Worm (Caenorhabditis elegans) whole organism, young adult: ENCODE data around the gene gur-5.
A peak's percentile ranks its signal among the peaks of the same experiment; 100 is the strongest.

Experiments used
- B0019.2 ChIP-seq: fragments of 200-800 bp; sonication (Bioruptor generic); conservative IDR thresholded peaks from 2 replicates; pipeline ENCODE4 v1.3.6; 2022; ENCODE audit warnings: missing genetic modification reagents, missing genetic modification characterization, missing compliant biosample characterization
- B0336.3 ChIP-seq: fragments of 200-800 bp; sonication (Bioruptor generic); IDR thresholded peaks from 2 replicates; pipeline ENCODE4 v1.3.6; 2022; ENCODE audit warnings: missing genetic modification characterization, missing compliant biosample characterization
- F37B4.10 ChIP-seq: fragments of 200-800 bp; sonication (Bioruptor generic); IDR thresholded peaks from 2 replicates; pipeline ENCODE4 v1.3.6; 2022; ENCODE audit warnings: missing genetic modification characterization, missing compliant biosample characterization
- F55B11.4 ChIP-seq: sonication (generic microtip); optimal IDR thresholded peaks from 2 replicates; lab custom pipeline; 2016; ENCODE audit warnings: missing compliant biosample characterization, missing genetic modification characterization, borderline replicate concordance; ENCODE audit not compliant: insufficient read depth
- F57C9.4 ChIP-seq: sonication (generic microtip); optimal IDR thresholded peaks from 2 replicates; lab custom pipeline; 2017; ENCODE audit warnings: mild to moderate bottlenecking, missing genetic modification characterization, missing compliant biosample characterization
- K11D2.4 ChIP-seq: fragments of 200-800 bp; sonication (Bioruptor generic); IDR thresholded peaks from 2 replicates; pipeline ENCODE4 v1.3.6; 2022; ENCODE audit warnings: missing genetic modification reagents, missing genetic modification characterization, missing compliant biosample characterization
- ZK185.1 ChIP-seq: sonication (generic microtip); optimal IDR thresholded peaks from 2 replicates; lab custom pipeline; 2016; ENCODE audit warnings: mild to moderate bottlenecking, missing genetic modification characterization, missing compliant biosample characterization; ENCODE audit not compliant: poor library complexity, severe bottlenecking
- akir-1 ChIP-seq: fragments of 200-800 bp; sonication (Bioruptor generic); optimal IDR thresholded peaks from 2 replicates; lab custom pipeline; 2018; ENCODE audit warnings: mild to moderate bottlenecking, missing genetic modification characterization, moderate library complexity, missing compliant biosample characterization
- atf-7 ChIP-seq: sonication (generic microtip); optimal IDR thresholded peaks from 2 replicates; lab custom pipeline; 2017; ENCODE audit warnings: mild to moderate bottlenecking, missing genetic modification characterization, missing compliant biosample characterization
- athp-1 ChIP-seq: sonication (generic microtip); optimal IDR thresholded peaks from 2 replicates; lab custom pipeline; 2017; ENCODE audit warnings: mild to moderate bottlenecking, missing genetic modification characterization, missing compliant biosample characterization
- attf-3 ChIP-seq: fragments of 200-800 bp; sonication (Bioruptor generic); conservative IDR thresholded peaks from 2 replicates; pipeline ENCODE4 v1.3.6; 2022; ENCODE audit warnings: missing genetic modification reagents, missing genetic modification characterization, missing compliant biosample characterization
- attf-5 ChIP-seq: fragments of 200-800 bp; sonication (Bioruptor generic); optimal IDR thresholded peaks from 2 replicates; lab custom pipeline; 2018; ENCODE audit warnings: mild to moderate bottlenecking, missing genetic modification characterization, missing compliant biosample characterization
- ceh-27 ChIP-seq: fragments of 200-800 bp; sonication (Bioruptor generic); optimal IDR thresholded peaks from 2 replicates; lab custom pipeline; 2018; ENCODE audit warnings: mild to moderate bottlenecking, missing genetic modification characterization, moderate library complexity, missing compliant biosample characterization
- ceh-91 ChIP-seq: fragments of 200-800 bp; sonication (Bioruptor generic); IDR thresholded peaks from 2 replicates; pipeline ENCODE4 v1.3.6; 2022; ENCODE audit warnings: missing genetic modification reagents, missing genetic modification characterization, missing compliant biosample characterization
- chd-7 ChIP-seq: sonication (generic microtip); optimal IDR thresholded peaks from 2 replicates; lab custom pipeline; 2016; ENCODE audit warnings: mild to moderate bottlenecking, missing genetic modification characterization, moderate library complexity, missing compliant biosample characterization
- dox-1 ChIP-seq: fragments of 200-800 bp; sonication (Bioruptor generic); IDR thresholded peaks from 2 replicates; pipeline ENCODE4 v1.3.6; 2022; ENCODE audit warnings: missing genetic modification reagents, missing genetic modification characterization, missing compliant biosample characterization
- dpl-1 ChIP-seq: fragments of 150-350 bp; optimal IDR thresholded peaks from 2 replicates; lab custom pipeline; 2014; ENCODE audit warnings: missing biosample characterization, missing genetic modification reagents, missing genetic modification characterization
- egl-18 ChIP-seq: fragments of 200-800 bp; sonication (Bioruptor generic); IDR thresholded peaks from 2 replicates; pipeline ENCODE4 v1.3.6; 2022; ENCODE audit warnings: missing genetic modification reagents, missing genetic modification characterization, missing compliant biosample characterization
- egrh-3 ChIP-seq: fragments of 200-800 bp; sonication (Bioruptor generic); IDR thresholded peaks from 2 replicates; pipeline ENCODE4 v1.3.6; 2022; ENCODE audit warnings: missing genetic modification reagents, missing genetic modification characterization, missing compliant biosample characterization
- ekl-4 ChIP-seq: fragments of 200-800 bp; sonication (Bioruptor generic); IDR thresholded peaks from 2 replicates; pipeline ENCODE4 v1.3.6; 2022; ENCODE audit warnings: missing genetic modification reagents, missing genetic modification characterization, missing compliant biosample characterization
- fkh-3 ChIP-seq: sonication (generic microtip); optimal IDR thresholded peaks from 2 replicates; lab custom pipeline; 2016; ENCODE audit warnings: mild to moderate bottlenecking, missing genetic modification characterization, missing compliant biosample characterization
- gei-17 ChIP-seq: fragments of 200-800 bp; sonication (Bioruptor generic); optimal IDR thresholded peaks from 2 replicates; lab custom pipeline; 2018; ENCODE audit warnings: mild to moderate bottlenecking, missing genetic modification characterization, missing compliant biosample characterization
- hmg-1.2 ChIP-seq: fragments of 200-800 bp; sonication (Bioruptor generic); IDR thresholded peaks from 2 replicates; pipeline ENCODE4 v1.3.6; 2022; ENCODE audit warnings: missing genetic modification reagents, missing genetic modification characterization, missing compliant biosample characterization
- lag-1 ChIP-seq: fragments of 200-800 bp; sonication (Bioruptor generic); IDR thresholded peaks from 2 replicates; pipeline ENCODE4 v1.3.6; 2022; ENCODE audit warnings: missing genetic modification reagents, missing genetic modification characterization, missing compliant biosample characterization
- let-607 ChIP-seq, 2 experiments: fragments of 200-800 bp in 1 of 2; sonication (Bioruptor generic) in 1 of 2; sonication (generic microtip) in 1 of 2; optimal IDR thresholded peaks; 2 replicates each; lab custom pipeline; 2016 to 2018; ENCODE audit warnings: mild to moderate bottlenecking in 2 of 2, missing compliant biosample characterization in 2 of 2, missing genetic modification characterization in 2 of 2, moderate library complexity in 2 of 2, missing genotype in 1 of 2
- lin-40 ChIP-seq: sonication (generic microtip); optimal IDR thresholded peaks from 2 replicates; lab custom pipeline; 2016; ENCODE audit warnings: missing genetic modification characterization, mild to moderate bottlenecking, missing compliant biosample characterization, missing genotype, missing genetic modification reagents
- lin-54 ChIP-seq: fragments of 200-800 bp; sonication (Bioruptor generic); optimal IDR thresholded peaks from 2 replicates; lab custom pipeline; 2018; ENCODE audit warnings: mild to moderate bottlenecking, missing genetic modification characterization, missing compliant biosample characterization
- mcd-1 ChIP-seq: fragments of 200-800 bp; sonication (Bioruptor generic); IDR thresholded peaks from 2 replicates; pipeline ENCODE4 v1.3.6; 2022; ENCODE audit warnings: missing genetic modification reagents, missing genetic modification characterization, missing compliant biosample characterization
- mes-4 ChIP-seq: sonication (generic microtip); optimal IDR thresholded peaks from 2 replicates; lab custom pipeline; 2016; ENCODE audit warnings: missing genotype, missing genetic modification characterization, missing compliant biosample characterization
- nfya-1 ChIP-seq: sonication (generic microtip); optimal IDR thresholded peaks from 2 replicates; lab custom pipeline; 2017; ENCODE audit warnings: antibody characterized with exemption, missing compliant biosample characterization, missing genetic modification characterization, borderline replicate concordance; ENCODE audit not compliant: insufficient read depth
- nhr-80 ChIP-seq: sonication (generic microtip); optimal IDR thresholded peaks from 2 replicates; lab custom pipeline; 2016; ENCODE audit warnings: missing genetic modification characterization, missing compliant biosample characterization
- pbrm-1 ChIP-seq: fragments of 200-800 bp; sonication (Bioruptor generic); IDR thresholded peaks from 2 replicates; pipeline ENCODE4 v1.3.6; 2022; ENCODE audit warnings: missing genetic modification reagents, missing genetic modification characterization, missing compliant biosample characterization
- rcor-1 ChIP-seq: fragments of 200-800 bp; sonication (Bioruptor generic); IDR thresholded peaks from 2 replicates; pipeline ENCODE4 v1.3.6; 2022; ENCODE audit warnings: missing genetic modification reagents, missing genetic modification characterization, missing compliant biosample characterization
- rpc-1 ChIP-seq, 2 experiments: fragments of 150-350 bp in 1 of 2; sonication (generic microtip) in 1 of 2; optimal IDR thresholded peaks; 2 replicates each; lab custom pipeline; 2014 to 2018; ENCODE audit warnings: missing biosample characterization in 1 of 2, missing genetic modification characterization in 1 of 2, missing genetic modification reagents in 1 of 2, missing genotype in 1 of 2
- snpc-4 ChIP-seq, 5 experiments: fragments of 150-350 bp in 1 of 5; sonication (generic microtip) in 4 of 5; optimal IDR thresholded peaks; 2 replicates each; lab custom pipeline; 2014 to 2018; ENCODE audit warnings: missing genetic modification characterization in 5 of 5, missing biosample characterization in 3 of 5, antibody characterized with exemption in 2 of 5, mild to moderate bottlenecking in 2 of 5, missing compliant biosample characterization in 2 of 5, missing genotype in 2 of 5, moderate library complexity in 2 of 5, missing genetic modification reagents in 1 of 5
- somi-1 ChIP-seq: fragments of 200-800 bp; sonication (Bioruptor generic); optimal IDR thresholded peaks from 2 replicates; lab custom pipeline; 2018; ENCODE audit warnings: mild to moderate bottlenecking, missing genetic modification characterization, missing compliant biosample characterization
- tbx-9 ChIP-seq: sonication (generic microtip); optimal IDR thresholded peaks from 2 replicates; lab custom pipeline; 2016; ENCODE audit warnings: borderline replicate concordance, missing genetic modification characterization, inconsistent platforms, missing compliant biosample characterization
- tlf-1 ChIP-seq: fragments of 200-800 bp; sonication (Bioruptor generic); optimal IDR thresholded peaks from 2 replicates; lab custom pipeline; 2018; ENCODE audit warnings: mild to moderate bottlenecking, missing genetic modification characterization, missing compliant biosample characterization
- xnd-1 ChIP-seq: sonication (generic microtip); optimal IDR thresholded peaks from 2 replicates; lab custom pipeline; 2016; ENCODE audit warnings: missing genotype, missing genetic modification reagents, missing genetic modification characterization, missing compliant biosample characterization
- zfh-2 ChIP-seq: fragments of 200-800 bp; sonication (Bioruptor generic); conservative IDR thresholded peaks from 2 replicates; pipeline ENCODE4 v1.3.6; 2022; ENCODE audit warnings: missing genetic modification reagents, missing genetic modification characterization, missing compliant biosample characterization
- zim-3 ChIP-seq: sonication (generic microtip); optimal IDR thresholded peaks from 2 replicates; lab custom pipeline; 2017; ENCODE audit warnings: mild to moderate bottlenecking, missing genetic modification characterization, moderate library complexity, missing compliant biosample characterization
- ztf-22 ChIP-seq: fragments of 200-800 bp; sonication (Bioruptor generic); optimal IDR thresholded peaks from 2 replicates; lab custom pipeline; 2018; ENCODE audit warnings: mild to moderate bottlenecking, missing genetic modification characterization, moderate library complexity, missing compliant biosample characterization
- ztf-26 ChIP-seq: sonication (generic microtip); optimal IDR thresholded peaks from 2 replicates; lab custom pipeline; 2017; ENCODE audit warnings: missing genetic modification characterization, missing compliant biosample characterization
- ztf-28 ChIP-seq: fragments of 200-800 bp; sonication (Bioruptor generic); IDR thresholded peaks from 2 replicates; pipeline ENCODE4 v1.3.6; 2022; ENCODE audit warnings: missing genetic modification reagents, missing genetic modification characterization, missing compliant biosample characterization

The gur-5 gene

DNA sequence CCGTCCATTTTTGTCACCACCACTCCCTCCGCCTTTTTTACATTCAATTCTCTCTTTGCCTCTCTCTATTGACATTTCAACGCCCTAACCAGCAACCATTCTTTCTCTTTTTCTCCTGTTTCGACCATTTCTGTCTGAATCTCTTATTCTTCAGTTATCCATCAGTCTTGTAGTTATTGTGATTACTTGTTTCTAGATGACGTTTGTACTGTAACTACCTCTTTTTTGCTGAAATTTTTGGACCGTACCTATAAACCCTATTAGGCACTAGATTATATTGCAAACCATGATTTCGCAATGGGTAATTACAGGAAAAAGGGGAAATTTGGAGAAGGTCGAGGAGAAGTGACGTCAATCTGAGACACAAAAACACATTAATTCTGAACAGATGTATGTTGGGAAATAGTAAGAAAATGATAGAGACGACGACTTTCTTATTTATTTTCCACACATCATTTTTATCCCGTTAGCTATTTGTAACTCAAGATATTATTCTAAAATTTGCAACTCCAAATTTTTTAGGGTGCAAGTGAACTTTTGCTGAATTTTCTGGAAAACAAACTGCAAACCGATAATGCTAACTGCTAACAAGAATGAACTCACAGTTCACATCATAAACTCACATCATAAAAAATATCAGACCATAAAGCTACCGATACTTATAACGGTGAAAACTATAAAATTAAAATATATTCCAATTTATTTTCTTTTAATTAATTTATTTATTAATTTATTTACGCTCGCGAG, 35.2 kb downstream of the gur-5 start (continued):
- TF ChIP-seq mes-4: no peak

DNA sequence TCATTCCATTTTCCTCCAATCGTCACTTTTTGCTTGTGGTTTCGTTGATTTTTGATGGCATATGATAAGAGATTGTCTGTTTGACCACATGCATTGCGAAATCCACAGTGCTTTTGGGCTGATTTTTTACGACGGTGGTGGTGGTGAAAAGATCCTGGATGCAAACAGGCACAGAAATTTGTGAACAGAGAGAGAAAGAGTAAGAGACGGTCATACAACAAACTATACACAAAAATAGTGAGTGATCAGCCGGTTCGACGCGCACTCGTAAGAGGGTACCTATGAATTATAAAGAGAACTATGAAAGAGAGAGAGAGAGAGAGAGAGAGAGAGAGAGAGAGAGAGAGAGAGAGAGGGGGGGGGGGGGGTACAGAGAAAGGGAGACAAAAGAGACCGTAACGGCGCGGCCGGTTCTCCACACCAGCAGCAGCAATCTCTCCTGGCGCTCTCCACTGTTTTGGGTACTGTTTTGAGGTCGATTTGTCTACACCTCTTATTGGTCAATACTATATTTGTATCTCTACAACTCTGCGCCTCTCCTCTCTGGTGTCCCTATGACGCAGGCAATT, 36.7 kb downstream of the gur-5 start:
- peak; percentile 62 for TF ChIP-seq ceh-27 (GFP tag; lab: Kevin White, UChicago)
- TF ChIP-seq xnd-1 (tag; lab: Kevin White, UChicago): no peak
- no peak for TF ChIP-seq akir-1 (GFP tag; lab: Kevin White, UChicago)
- peak; percentile 83 for TF ChIP-seq hmg-1.2 (GFP tag; lab: Robert Waterston, UW)
- TF ChIP-seq rcor-1 (GFP tag; lab: Robert Waterston, UW): no peak
- no peak for TF ChIP-seq ekl-4 (GFP tag; lab: Robert Waterston, UW)
- TF ChIP-seq atf-7: peak; percentile 68
- no peak for TF ChIP-seq tbx-9 (tag; lab: Kevin White, UChicago)
- TF ChIP-seq gei-17 (GFP tag; lab: Kevin White, UChicago): peak; percentile 46
- no peak for TF ChIP-seq B0019.2 (GFP tag; lab: Robert Waterston, UW)
- peak; percentile 79 for TF ChIP-seq ztf-26
- no peak for TF ChIP-seq nfya-1 (tag; lab: Kevin White, UChicago)
- no peak for TF ChIP-seq snpc-4 (GFP tag; optimal IDR thresholded peaks at IDR 0.05; lab: Kevin White, UChicago)
- no peak for TF ChIP-seq snpc-4 (tag; optimal IDR thresholded peaks at IDR 0.05; lab: Kevin White, UChicago)
- no peak for TF ChIP-seq pbrm-1 (GFP tag; lab: Robert Waterston, UW)
- peak in 1 of 2 experiments; percentile 22 for TF ChIP-seq let-607 (tag; optimal IDR thresholded peaks at IDR 0.05; lab: Kevin White, UChicago)
- TF ChIP-seq rpc-1 (optimal IDR thresholded peaks at IDR 0.05; lab: Kevin White, UChicago): no peak
- no peak for TF ChIP-seq rpc-1 (tag; optimal IDR thresholded peaks at IDR 0.05; lab: Kevin White, UChicago)
- TF ChIP-seq attf-3: no peak
- peak; percentile 67 for TF ChIP-seq mcd-1 (GFP tag; lab: Robert Waterston, UW)
- no peak for TF ChIP-seq dpl-1 (GFP tag; lab: Kevin White, UChicago)
- no peak for TF ChIP-seq ceh-91
- peak; percentile 9 for TF ChIP-seq tlf-1 (GFP tag; lab: Kevin White, UChicago)
- TF ChIP-seq dox-1 (GFP tag; lab: Robert Waterston, UW): peak; percentile 76
- peak; percentile 54 for TF ChIP-seq chd-7 (tag; lab: Kevin White, UChicago)
- TF ChIP-seq zim-3: no peak
- no peak for TF ChIP-seq fkh-3 (tag; lab: Kevin White, UChicago)
- peak; percentile 94 for TF ChIP-seq egrh-3 (GFP tag; lab: Robert Waterston, UW)
- no peak for TF ChIP-seq F37B4.10 (GFP tag; lab: Robert Waterston, UW)
- TF ChIP-seq K11D2.4 (GFP tag; lab: Robert Waterston, UW): 0 out of 2 replicates have a peak, but pooled peaks have one; percentile 16
- peak; percentile 31 for TF ChIP-seq lin-54 (GFP tag; lab: Kevin White, UChicago)
- TF ChIP-seq B0336.3 (GFP tag; lab: Robert Waterston, UW): peak; percentile 82
- peak; percentile 55 for TF ChIP-seq lin-40 (tag; lab: Kevin White, UChicago)
- no peak for TF ChIP-seq egl-18 (GFP tag; lab: Robert Waterston, UW)
- peak; percentile 98 for TF ChIP-seq zfh-2
- no peak for TF ChIP-seq ztf-28
- no peak for TF ChIP-seq lag-1 (GFP tag; lab: Robert Waterston, UW)
- peak; percentile 18 for TF ChIP-seq ZK185.1 (tag; lab: Kevin White, UChicago)
- TF ChIP-seq ztf-22 (GFP tag; lab: Kevin White, UChicago): peak; percentile 10
- TF ChIP-seq attf-5 (GFP tag; lab: Kevin White, UChicago): peak; percentile 11
- TF ChIP-seq F55B11.4 (tag; lab: Kevin White, UChicago): no peak
- peak; percentile 84 for TF ChIP-seq nhr-80
- TF ChIP-seq somi-1 (GFP tag; lab: Kevin White, UChicago): peak; percentile 25
- no peak for TF ChIP-seq F57C9.4 (tag; lab: Kevin White, UChicago)
- TF ChIP-seq athp-1 (tag; lab: Kevin White, UChicago): no peak
